Fruit fly (Drosophila melanogaster): ENCODE results near the gene csw.

Gene csw

dm6 chrX:2070708-2071063, 23.3 kb upstream of the csw start (continued):
- TF ChIP-seq C15 (GFP tag; IDR thresholded peaks at IDR 0.05) (no peak), CG2875 (GFP tag; optimal IDR thresholded peaks at IDR 0.05) (peak; percentile 8), luna (GFP tag; optimal IDR thresholded peaks at IDR 0.05) (peak; percentile 20), YL-1 (GFP tag; optimal IDR thresholded peaks at IDR 0.05) (no peak), NC2β (GFP tag; optimal IDR thresholded peaks at IDR 0.05) (peak; percentile 27), Asciz (GFP tag; optimal IDR thresholded peaks at IDR 0.05) (no peak), CG10321 (GFP tag; IDR thresholded peaks at IDR 0.05) (no peak), CG7963 (GFP tag; IDR thresholded peaks at IDR 0.05; ENCODE audit: partially characterized antibody) (no peak), CG18262 (tag; optimal IDR thresholded peaks at IDR 0.05) (peak; percentile 39), CG8281 (tag; optimal IDR thresholded peaks at IDR 0.05) (peak; percentile 13), cad (GFP tag; optimal IDR thresholded peaks at IDR 0.05) (no peak), Sry-β (GFP tag; optimal IDR thresholded peaks at IDR 0.05) (no peak), Atf-2 (GFP tag; optimal IDR thresholded peaks at IDR 0.05) (peak; percentile 26), HLH4C (GFP tag; IDR thresholded peaks at IDR 0.05; ENCODE audit: partially characterized antibody) (no peak), tx (GFP tag; optimal IDR thresholded peaks at IDR 0.05) (peak; percentile 52), sqz (GFP tag; optimal IDR thresholded peaks at IDR 0.05) (no peak), CG3065 (GFP tag; optimal IDR thresholded peaks at IDR 0.05) (no peak), CG8290 (GFP tag; optimal IDR thresholded peaks at IDR 0.05) (peak; percentile 45), CG8290 (tag; optimal IDR thresholded peaks at IDR 0.05) (peak in 1 of 2 experiments; percentile 75), CG13296 (GFP tag; optimal IDR thresholded peaks at IDR 0.05) (peak; percentile 68), CG34422 (GFP tag; IDR thresholded peaks at IDR 0.05) (peak; percentile 66; the same call in 2 of the 3 replicates), CG5180 (GFP tag; optimal IDR thresholded peaks at IDR 0.05) (peak; percentile 38), Hr51 (GFP tag; optimal IDR thresholded peaks at IDR 0.05) (peak in 1 of 2 experiments; percentile 60), fd102C (GFP tag; optimal IDR thresholded peaks at IDR 0.05) (no peak), D19B (GFP tag; optimal IDR thresholded peaks at IDR 0.05) (peak; percentile 78), CG12391 (tag; optimal IDR thresholded peaks at IDR 0.05) (peak; percentile 39), CG11696 (GFP tag; IDR thresholded peaks at IDR 0.05) (peak; percentile 41; the same call in 1 of the 2 replicates), CG42726 (GFP tag; IDR thresholded peaks at IDR 0.05; ENCODE audit: partially characterized antibody) (no peak), CG9215 (GFP tag; IDR thresholded peaks at IDR 0.05) (peak; percentile 76), CkIIα-i1 (GFP tag; IDR thresholded peaks at IDR 0.05) (no peak), her (GFP tag; optimal IDR thresholded peaks at IDR 0.05) (peak; percentile 72), oc (tag; optimal IDR thresholded peaks at IDR 0.05) (no peak), CG8765 (GFP tag; IDR thresholded peaks at IDR 0.05) (0 out of 2 replicates have a peak, but pooled peaks have one; percentile 15), mirr (GFP tag; optimal IDR thresholded peaks at IDR 0.05) (peak; percentile 32), chinmo (GFP tag; IDR thresholded peaks at IDR 0.05; ENCODE audit: partially characterized antibody) (no peak), Eip74EF (GFP tag; optimal IDR thresholded peaks at IDR 0.05) (peak in 1 of 2 experiments; percentile 6), CHES-1-like (GFP tag; optimal IDR thresholded peaks at IDR 0.05) (peak; percentile 36), CG10209 (GFP tag; optimal IDR thresholded peaks at IDR 0.05) (peak; percentile 43), CG9727 (GFP tag; optimal IDR thresholded peaks at IDR 0.05) (peak; percentile 49), nerfin-1 (tag; optimal IDR thresholded peaks at IDR 0.05) (peak; percentile 18), Hey (tag; optimal IDR thresholded peaks at IDR 0.05) (peak; percentile 2), vfl (GFP tag; optimal IDR thresholded peaks at IDR 0.05) (no peak), CG13775 (GFP tag; optimal IDR thresholded peaks at IDR 0.05) (peak; percentile 26), ttk (GFP tag; IDR thresholded peaks at IDR 0.05) (peak; percentile 66), CG15011 (GFP tag; optimal IDR thresholded peaks at IDR 0.05) (no peak), sob (GFP tag; IDR thresholded peaks at IDR 0.05) (peak; percentile 77), CG2202 (tag; optimal IDR thresholded peaks at IDR 0.05) (no peak), mam (GFP tag; optimal IDR thresholded peaks at IDR 0.05) (peak; percentile 74), CG18764 (GFP tag; optimal IDR thresholded peaks at IDR 0.05) (no peak), CG7987 (GFP tag; optimal IDR thresholded peaks at IDR 0.05) (peak; percentile 42), Lim3 (GFP tag; IDR thresholded peaks at IDR 0.05) (no peak)

Measured in whole organism, embryonic.